Fruit fly (Drosophila melanogaster): Measurements from ENCODE around the gene Oat.

Gene Oat

DNA sequence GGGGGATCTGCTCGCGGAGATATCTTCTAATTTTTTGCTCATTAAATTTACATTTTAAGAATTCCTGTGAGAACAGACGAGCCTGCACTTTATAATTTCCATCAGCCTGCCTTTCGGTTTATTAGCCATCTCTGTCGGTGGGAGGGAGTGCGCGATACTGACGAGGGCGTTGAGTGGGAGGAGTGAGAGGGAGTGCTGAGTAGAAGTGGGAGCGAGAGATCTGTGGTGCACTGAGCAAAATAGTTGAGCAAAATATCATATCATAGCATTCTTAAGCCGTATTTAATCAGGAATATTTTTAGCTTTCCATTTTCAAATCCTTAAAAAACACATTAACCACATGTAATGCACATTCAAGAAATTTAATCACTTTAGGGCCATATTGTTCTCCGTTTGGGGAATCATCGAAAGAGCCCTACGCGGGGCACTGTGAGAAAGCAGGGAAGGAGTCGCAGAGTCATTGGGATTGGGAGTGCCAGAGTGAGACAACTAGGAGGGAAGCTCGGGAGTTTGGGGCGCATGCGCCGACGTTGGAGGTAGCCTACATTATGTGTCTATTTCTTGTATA, 15.5 kb upstream of the Oat start (continued):
- TF ChIP-seq exex (tag; optimal IDR thresholded peaks at IDR 0.05) (no peak), Ets97D (GFP tag; optimal IDR thresholded peaks at IDR 0.05) (no peak), klu (GFP tag; IDR thresholded peaks at IDR 0.05) (no peak), chm (GFP tag; IDR thresholded peaks at IDR 0.05) (no peak), CG2120 (GFP tag; optimal IDR thresholded peaks at IDR 0.05) (peak; percentile 5), nerfin-1 (tag; optimal IDR thresholded peaks at IDR 0.05) (no peak)

dm6 chr3L:19663605-19664230, 14.1 kb upstream of the Oat start, which contains the start of gene tey:
Gene tey (minus strand): TSS chr3L:19664104.
- TF ChIP-seq Nf-YB (GFP tag; optimal IDR thresholded peaks at IDR 0.05) (peak; percentile 99), Ets97D (GFP tag; optimal IDR thresholded peaks at IDR 0.05) (peak; percentile 0), insv (GFP tag; optimal IDR thresholded peaks at IDR 0.05) (peak in 1 of 2 experiments; percentile 79), CG18262 (tag; optimal IDR thresholded peaks at IDR 0.05) (no peak), vvl (GFP tag; IDR thresholded peaks at IDR 0.05) (peak; percentile 41; the same call in 1 of the 2 replicates), ewg (GFP tag; optimal IDR thresholded peaks at IDR 0.05) (peak; percentile 64), HmgD (GFP tag; optimal IDR thresholded peaks at IDR 0.05) (peak; percentile 15), CG17829 (tag; optimal IDR thresholded peaks at IDR 0.05) (peak; percentile 5), sr (GFP tag; IDR thresholded peaks at IDR 0.05) (peak; percentile 56; the same call in 2 of the 3 replicates), CG30020 (tag; optimal IDR thresholded peaks at IDR 0.05) (no peak), crol (GFP tag; IDR thresholded peaks at IDR 0.05) (peak; percentile 75), ac (GFP tag; optimal IDR thresholded peaks at IDR 0.05) (peak; percentile 37), CG11247 (GFP tag; IDR thresholded peaks at IDR 0.05) (no peak), Med (GFP tag) (peak; percentile 8), CG8478 (optimal IDR thresholded peaks at IDR 0.05) (peak; percentile 69), CG11504 (tag; optimal IDR thresholded peaks at IDR 0.05) (no peak), CG8089 (GFP tag; optimal IDR thresholded peaks at IDR 0.05) (no peak), Poxn (GFP tag; IDR thresholded peaks at IDR 0.05) (no peak), Adf1 (GFP tag; IDR thresholded peaks at IDR 0.05) (peak; percentile 96), Nf-YC (tag; optimal IDR thresholded peaks at IDR 0.05) (peak; percentile 99), bab2 (GFP tag; optimal IDR thresholded peaks at IDR 0.05) (no peak), zen2 (GFP tag; IDR thresholded peaks at IDR 0.05; ENCODE audit: partially characterized antibody) (0 out of 3 replicates have a peak, but pooled peaks have one; percentile 37), D (optimal IDR thresholded peaks at IDR 0.05) (peak; percentile 61), D (GFP tag; optimal IDR thresholded peaks at IDR 0.05) (no peak), CG17385 (GFP tag; optimal IDR thresholded peaks at IDR 0.05) (peak; percentile 90), phol (tag; optimal IDR thresholded peaks at IDR 0.05) (peak; percentile 25), CG8290 (GFP tag; optimal IDR thresholded peaks at IDR 0.05) (no peak), CG8290 (tag; optimal IDR thresholded peaks at IDR 0.05) (no peak), Nf-YA (GFP tag; IDR thresholded peaks at IDR 0.05) (peak; percentile 91), psq (GFP tag; optimal IDR thresholded peaks at IDR 0.05) (no peak), Opbp (GFP tag; IDR thresholded peaks at IDR 0.05; ENCODE audit: partially characterized antibody) (0 out of 3 replicates have a peak, but pooled peaks have one; percentile 20), Trl (optimal IDR thresholded peaks at IDR 0.05) (peak in 1 of 2 experiments; percentile 5), Trl (GFP tag; optimal IDR thresholded peaks at IDR 0.05) (no peak), nerfin-2 (GFP tag; IDR thresholded peaks at IDR 0.05; ENCODE audit: partially characterized antibody) (peak; percentile 13; the same call in 1 of the 2 replicates), wek (GFP tag; optimal IDR thresholded peaks at IDR 0.05) (no peak), pan (optimal IDR thresholded peaks at IDR 0.05) (no peak), pan (GFP tag; optimal IDR thresholded peaks at IDR 0.05 in 1 of 2, IDR thresholded peaks at IDR 0.05 in 1 of 2) (peak in 1 of 2 experiments; percentile 39), croc (GFP tag; conservative IDR thresholded peaks at IDR 0.05) (no peak), zen (tag; optimal IDR thresholded peaks at IDR 0.05) (peak; percentile 29), grau (tag; optimal IDR thresholded peaks at IDR 0.05) (no peak), E2f1 (GFP tag; IDR thresholded peaks at IDR 0.05) (0 out of 2 replicates have a peak, but pooled peaks have one; percentile 12), CG7271 (tag; optimal IDR thresholded peaks at IDR 0.05) (peak; percentile 11), twi (tag; optimal IDR thresholded peaks at IDR 0.05) (peak; percentile 12), B-H2 (GFP tag; optimal IDR thresholded peaks at IDR 0.05) (no peak)

All from whole organism, embryonic.